Worm (Caenorhabditis elegans) whole organism, L4 larva: ENCODE results near the gene zgpa-1.

ENCODE experiments used
- F26F4.8 ChIP-seq: fragments of 200-800 bp; sonication (Bioruptor generic); conservative IDR thresholded peaks from 2 replicates; pipeline ENCODE4 v1.3.6; 2022; ENCODE audit warnings: missing genetic modification characterization, missing compliant biosample characterization
- F37D6.2 ChIP-seq: sonication (generic microtip); optimal IDR thresholded peaks from 2 replicates; lab custom pipeline; 2016; ENCODE audit warnings: mild to moderate bottlenecking, missing genetic modification characterization, missing compliant biosample characterization
- T20F7.1 ChIP-seq: fragments of 200-800 bp; sonication (Bioruptor generic); optimal IDR thresholded peaks from 2 replicates; lab custom pipeline; 2018; ENCODE audit warnings: mild to moderate bottlenecking, missing genetic modification characterization, missing compliant biosample characterization
- ZK337.2 ChIP-seq: fragments of 200-800 bp; sonication (Bioruptor generic); IDR thresholded peaks from 2 replicates; pipeline ENCODE4 v1.3.6; 2022; ENCODE audit warnings: missing genetic modification reagents, missing genetic modification characterization, missing compliant biosample characterization
- aha-1 ChIP-seq: fragments of 150-350 bp; peaks from one replicate; lab custom pipeline; 2014; ENCODE audit warnings: missing biosample characterization, missing genetic modification characterization
- aly-2 ChIP-seq: sonication (generic microtip); optimal IDR thresholded peaks from 2 replicates; lab custom pipeline; 2018; ENCODE audit warnings: missing biosample characterization, missing genetic modification characterization
- ceh-28 ChIP-seq: fragments of 150-350 bp; optimal IDR thresholded peaks from 2 replicates; lab custom pipeline; 2014; ENCODE audit warnings: missing biosample characterization, missing genetic modification reagents, missing genetic modification characterization
- ceh-62 ChIP-seq: sonication (generic microtip); optimal IDR thresholded peaks from 2 replicates; lab custom pipeline; 2017; ENCODE audit warnings: missing biosample characterization, missing genetic modification characterization
- ceh-82 ChIP-seq: sonication (generic microtip); optimal IDR thresholded peaks from 2 replicates; lab custom pipeline; 2017; ENCODE audit warnings: missing biosample characterization, missing genetic modification characterization
- daf-16 ChIP-seq, 3 experiments: sonication (generic microtip); optimal IDR thresholded peaks; 2 replicates each; lab custom pipeline; 2016 to 2017; ENCODE audit warnings: missing genetic modification characterization in 3 of 3, missing genetic modification reagents in 3 of 3, mild to moderate bottlenecking in 2 of 3, missing compliant biosample characterization in 2 of 3, missing biosample characterization in 1 of 3, moderate library complexity in 1 of 3
- daf-8 ChIP-seq: fragments of 200-800 bp; sonication (Bioruptor generic); IDR thresholded peaks from 2 replicates; pipeline ENCODE4 v1.3.6; 2022; ENCODE audit warnings: missing genetic modification characterization, missing compliant biosample characterization
- dmd-6 ChIP-seq: fragments of 200-800 bp; sonication (Bioruptor generic); IDR thresholded peaks from 2 replicates; pipeline ENCODE4 v1.3.6; 2022; ENCODE audit warnings: missing genetic modification reagents, missing genetic modification characterization, missing compliant biosample characterization
- dmd-9 ChIP-seq: fragments of 200-800 bp; sonication (Bioruptor generic); IDR thresholded peaks from 2 replicates; pipeline ENCODE4 v1.3.6; 2022; ENCODE audit warnings: missing genetic modification reagents, missing genetic modification characterization, missing compliant biosample characterization
- dve-1 ChIP-seq: sonication (generic microtip); optimal IDR thresholded peaks from 2 replicates; lab custom pipeline; 2017; ENCODE audit warnings: antibody characterized with exemption, mild to moderate bottlenecking, missing genetic modification characterization, missing compliant biosample characterization; ENCODE audit not compliant: insufficient read depth
- fos-1 ChIP-seq: fragments of 150-350 bp; optimal IDR thresholded peaks from 2 replicates; lab custom pipeline; 2014; ENCODE audit warnings: missing biosample characterization, missing genetic modification characterization
- gei-8 ChIP-seq: fragments of 200-800 bp; sonication (Bioruptor generic); optimal IDR thresholded peaks from 2 replicates; lab custom pipeline; 2018; ENCODE audit warnings: mild to moderate bottlenecking, missing genetic modification characterization, missing compliant biosample characterization
- hif-1 ChIP-seq, 2 experiments: sonication (generic microtip); optimal IDR thresholded peaks; 2 replicates each; lab custom pipeline; 2016 to 2017; ENCODE audit warnings: missing compliant biosample characterization in 2 of 2, missing genetic modification characterization in 2 of 2, missing genetic modification reagents in 2 of 2, missing genotype in 2 of 2, mild to moderate bottlenecking in 1 of 2
- hlh-11 ChIP-seq: fragments of 200-800 bp; sonication (Bioruptor generic); optimal IDR thresholded peaks from 2 replicates; lab custom pipeline; 2018; ENCODE audit warnings: mild to moderate bottlenecking, missing genetic modification characterization, missing compliant biosample characterization
- hlh-30 ChIP-seq: sonication (generic microtip); optimal IDR thresholded peaks from 2 replicates; lab custom pipeline; 2017; ENCODE audit warnings: antibody characterized with exemption, mild to moderate bottlenecking, missing genetic modification characterization, missing compliant biosample characterization; ENCODE audit not compliant: insufficient read depth
- lin-1 ChIP-seq: fragments of 200-800 bp; sonication (Bioruptor generic); IDR thresholded peaks from 2 replicates; pipeline ENCODE4 v1.3.6; 2022; ENCODE audit warnings: missing genetic modification reagents, missing genetic modification characterization, missing compliant biosample characterization
- lin-29 ChIP-seq: fragments of 200-800 bp; sonication (Bioruptor generic); IDR thresholded peaks from 2 replicates; pipeline ENCODE4 v1.3.6; 2022; ENCODE audit warnings: missing genetic modification reagents, missing genetic modification characterization, missing compliant biosample characterization
- mes-2 ChIP-seq: sonication (generic microtip); optimal IDR thresholded peaks from 2 replicates; lab custom pipeline; 2016; ENCODE audit warnings: missing genotype, mild to moderate bottlenecking, missing genetic modification characterization, missing compliant biosample characterization; ENCODE audit not compliant: poor library complexity, severe bottlenecking
- nhr-10 ChIP-seq: fragments of 150-350 bp; optimal IDR thresholded peaks from 2 replicates; lab custom pipeline; 2014; ENCODE audit warnings: missing biosample characterization, missing genetic modification characterization
- nhr-237 ChIP-seq: sonication (generic microtip); optimal IDR thresholded peaks from 2 replicates; lab custom pipeline; 2017; ENCODE audit warnings: missing biosample characterization, missing genetic modification characterization
- nhr-41 ChIP-seq: fragments of 200-800 bp; sonication (Bioruptor generic); IDR thresholded peaks from 2 replicates; pipeline ENCODE4 v1.3.6; 2022; ENCODE audit warnings: missing genetic modification reagents, missing genetic modification characterization, missing compliant biosample characterization
- nhr-48 ChIP-seq: sonication (generic microtip); optimal IDR thresholded peaks from 2 replicates; lab custom pipeline; 2016; ENCODE audit warnings: mild to moderate bottlenecking, missing genetic modification characterization, missing compliant biosample characterization
- nhr-76 ChIP-seq: fragments of 150-350 bp; optimal IDR thresholded peaks from 2 replicates; lab custom pipeline; 2014; ENCODE audit warnings: missing biosample characterization, missing genetic modification characterization
- nhr-77 ChIP-seq: fragments of 150-350 bp; optimal IDR thresholded peaks from 2 replicates; lab custom pipeline; 2014; ENCODE audit warnings: missing biosample characterization, missing genetic modification characterization
- php-3 ChIP-seq: fragments of 200-800 bp; sonication (Bioruptor generic); IDR thresholded peaks from 2 replicates; pipeline ENCODE4 v1.3.6; 2022; ENCODE audit warnings: missing genetic modification reagents, missing genetic modification characterization, missing compliant biosample characterization
- saeg-2 ChIP-seq: fragments of 200-800 bp; sonication (Bioruptor generic); IDR thresholded peaks from 2 replicates; pipeline ENCODE4 v1.3.6; 2022; ENCODE audit warnings: missing genetic modification reagents, missing genetic modification characterization, missing compliant biosample characterization
- skn-1 ChIP-seq: fragments of 150-350 bp; optimal IDR thresholded peaks from 2 replicates; lab custom pipeline; 2014; ENCODE audit warnings: missing biosample characterization, missing genetic modification characterization
- spr-3 ChIP-seq: fragments of 200-800 bp; sonication (Bioruptor generic); optimal IDR thresholded peaks from 2 replicates; lab custom pipeline; 2018; ENCODE audit warnings: mild to moderate bottlenecking, missing genetic modification characterization, missing compliant biosample characterization
- tag-97 ChIP-seq: fragments of 200-800 bp; sonication (Bioruptor generic); IDR thresholded peaks from 2 replicates; pipeline ENCODE4 v1.3.6; 2022; ENCODE audit warnings: missing genetic modification characterization, missing compliant biosample characterization
- unc-130 ChIP-seq: sonication (generic microtip); optimal IDR thresholded peaks from 2 replicates; lab custom pipeline; 2016; ENCODE audit warnings: missing genetic modification reagents, missing genetic modification characterization, missing compliant biosample characterization
- unc-62 ChIP-seq, 3 experiments: fragments of 150-350 bp in 1 of 3; sonication (generic microtip); optimal IDR thresholded peaks in 2 of 3; peaks in 1 of 3; 1 replicate in 1 of 3; 2 replicates in 2 of 3; lab custom pipeline; 2014 to 2017; ENCODE audit warnings: missing biosample characterization in 3 of 3, missing genetic modification characterization in 3 of 3, missing genetic modification reagents in 3 of 3, missing genotype in 1 of 3
- zfp-2 ChIP-seq: sonication (generic microtip); optimal IDR thresholded peaks from 2 replicates; lab custom pipeline; 2016; ENCODE audit warnings: mild to moderate bottlenecking, missing genetic modification characterization, missing compliant biosample characterization
- zfp-3 ChIP-seq: fragments of 200-800 bp; sonication (Bioruptor generic); conservative IDR thresholded peaks from 2 replicates; pipeline ENCODE4 v1.3.6; 2022; ENCODE audit warnings: missing genetic modification reagents, missing genetic modification characterization, missing compliant biosample characterization
- zip-11 ChIP-seq: fragments of 200-800 bp; sonication (Bioruptor generic); IDR thresholded peaks from 2 replicates; pipeline ENCODE4 v1.3.6; 2022; ENCODE audit warnings: missing genetic modification characterization, missing compliant biosample characterization
- ztf-11 ChIP-seq: fragments of 150-350 bp; optimal IDR thresholded peaks from 2 replicates; lab custom pipeline; 2014; ENCODE audit warnings: missing biosample characterization, missing genetic modification characterization

Gene zgpa-1

DNA sequence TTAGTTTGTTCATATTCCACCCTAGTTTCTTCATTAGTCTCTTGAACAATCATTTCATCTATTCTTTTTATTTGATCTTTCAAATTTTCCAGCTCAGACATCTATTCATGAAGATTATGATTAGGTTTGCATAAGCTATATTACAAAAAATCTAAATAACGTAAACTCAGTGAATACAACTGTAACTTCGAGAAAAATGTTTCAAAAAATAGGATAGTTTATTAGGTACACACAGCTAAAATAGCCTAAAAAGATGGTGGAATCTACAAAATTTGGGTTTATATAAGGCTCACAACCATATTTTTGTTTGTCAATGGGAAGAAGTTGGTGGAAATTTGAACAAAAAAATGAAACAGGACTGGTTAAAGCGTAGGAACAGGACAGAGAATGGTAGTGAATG, at the start of gene zgpa-1:
Gene zgpa-1, minus strand, starts transcription at position 101 of the 400 bp plus-strand sequence.
- TF ChIP-seq php-3 (GFP tag; lab: Robert Waterston, UW) (no peak), nhr-77 (tag; lab: Kevin White, UChicago) (no peak), aha-1 (peak; percentile 88), saeg-2 (GFP tag; lab: Robert Waterston, UW) (no peak), nhr-10 (no peak), dmd-9 (GFP tag; lab: Robert Waterston, UW) (no peak), dve-1 (tag; lab: Kevin White, UChicago) (peak; percentile 2)

DNA sequence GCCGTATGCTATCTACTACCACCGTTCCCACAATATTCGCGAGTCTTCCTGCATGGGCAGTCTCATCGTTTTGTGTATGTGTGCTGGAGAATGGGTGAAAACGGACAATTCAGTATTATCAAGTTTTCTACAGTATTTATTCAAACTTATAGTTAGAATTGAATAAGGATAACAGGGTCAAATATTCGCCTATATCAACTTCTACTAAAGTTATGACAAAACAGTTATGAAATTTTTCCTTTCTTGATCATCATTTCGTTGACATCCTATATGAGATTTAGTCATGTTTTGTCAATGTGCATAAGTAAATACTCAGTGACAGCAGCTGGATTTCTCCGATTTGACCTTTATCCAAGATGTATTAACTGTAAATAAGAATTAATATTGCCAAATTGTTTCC, 38.7 kb upstream of the zgpa-1 start:
- TF ChIP-seq ceh-62 (tag; lab: Kevin White, UChicago): no peak
- TF ChIP-seq zfp-3 (GFP tag; lab: Robert Waterston, UW): no peak
- peak in 1 of 2 experiments; percentile 87 for TF ChIP-seq unc-62 (GFP tag; optimal IDR thresholded peaks at IDR 0.05 in 1 of 2; lab: Kevin White, UChicago)
- TF ChIP-seq unc-62 (tag; optimal IDR thresholded peaks at IDR 0.05; lab: Kevin White, UChicago): no peak
- TF ChIP-seq aha-1: peak; percentile 64

DNA sequence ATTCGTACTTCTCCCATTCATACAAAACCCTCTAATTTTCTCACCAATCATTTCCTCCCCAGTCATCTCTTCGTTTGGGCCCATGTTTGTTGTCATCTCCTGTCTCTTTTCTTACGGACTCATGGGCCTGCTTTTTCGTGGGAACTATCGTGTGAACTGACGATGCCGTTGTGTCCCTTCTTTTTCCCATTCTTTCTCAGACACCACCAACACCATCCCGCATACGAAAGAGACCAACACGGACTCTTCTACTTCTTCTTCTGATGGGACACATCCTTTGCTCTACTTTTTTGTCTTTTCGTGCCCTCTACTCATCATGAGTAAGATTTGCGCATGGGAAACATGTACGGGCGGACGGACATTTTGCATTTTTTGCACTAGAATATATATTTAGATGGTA, 37.7 kb upstream of the zgpa-1 start:
- TF ChIP-seq aha-1 (peak; percentile 89), spr-3 (no peak), F26F4.8 (no peak), ceh-62 (tag; lab: Kevin White, UChicago) (no peak), skn-1 (tag; lab: Kevin White, UChicago) (no peak), gei-8 (GFP tag; lab: Kevin White, UChicago) (no peak)

DNA sequence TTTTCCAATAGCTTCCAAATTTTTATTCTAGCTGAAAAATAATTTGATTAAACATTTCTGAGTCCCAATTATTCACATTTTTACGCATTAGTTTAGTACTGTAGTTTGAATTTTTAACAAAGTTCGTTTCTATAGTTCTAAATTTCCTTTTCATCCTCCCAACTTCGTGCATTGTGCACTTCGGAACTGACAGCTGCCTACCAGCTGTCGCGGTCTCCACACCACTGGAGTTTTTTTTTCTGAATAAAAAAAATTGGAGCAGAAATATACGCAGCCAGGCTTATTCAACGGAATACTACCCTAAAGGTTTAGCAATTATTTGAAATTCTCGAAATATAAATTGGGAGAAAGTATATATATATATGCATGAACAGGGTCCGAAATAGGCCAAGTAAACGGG, 36.6 kb upstream of the zgpa-1 start:
- TF ChIP-seq unc-130 (no peak), saeg-2 (GFP tag; lab: Robert Waterston, UW) (no peak), tag-97 (GFP tag; lab: Robert Waterston, UW) (no peak), gei-8 (GFP tag; lab: Kevin White, UChicago) (no peak), lin-29 (no peak), dmd-6 (no peak), ceh-28 (tag; lab: Kevin White, UChicago) (no peak), unc-62 (GFP tag; optimal IDR thresholded peaks at IDR 0.05 in 1 of 2; lab: Kevin White, UChicago) (peak in 1 of 2 experiments; percentile 29), unc-62 (tag; optimal IDR thresholded peaks at IDR 0.05; lab: Kevin White, UChicago) (no peak)
- TF ChIP-seq, all 104 proteins: peak for 1

DNA sequence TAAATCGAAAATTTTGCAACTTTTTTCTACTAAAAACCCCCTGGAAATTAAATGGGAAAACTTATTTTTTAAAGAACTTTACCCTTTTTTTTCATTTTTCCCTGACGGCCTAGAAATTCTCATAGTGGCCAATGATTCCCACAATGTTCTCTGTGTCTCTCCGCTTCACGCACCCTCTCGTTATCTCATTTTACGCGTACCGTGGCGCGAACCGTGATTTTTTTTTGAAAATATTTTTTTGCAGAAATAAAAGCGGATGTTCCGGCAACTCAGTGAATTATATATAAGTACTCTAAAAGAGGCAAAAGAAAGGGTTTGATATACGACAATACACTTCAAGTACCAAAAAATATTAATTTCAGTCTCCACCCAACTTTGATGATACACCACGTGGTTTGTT, 33.8 kb upstream of the zgpa-1 start, which contains the start of gene C06A6.2:
Gene C06A6.2, plus strand, starts transcription at position 237 of the 400 bp plus-strand sequence.
- TF ChIP-seq hlh-30 (tag; lab: Kevin White, UChicago) (peak; percentile 3), F37D6.2 (tag; lab: Kevin White, UChicago) (no peak), php-3 (GFP tag; lab: Robert Waterston, UW) (no peak), mes-2 (peak; percentile 29)

DNA sequence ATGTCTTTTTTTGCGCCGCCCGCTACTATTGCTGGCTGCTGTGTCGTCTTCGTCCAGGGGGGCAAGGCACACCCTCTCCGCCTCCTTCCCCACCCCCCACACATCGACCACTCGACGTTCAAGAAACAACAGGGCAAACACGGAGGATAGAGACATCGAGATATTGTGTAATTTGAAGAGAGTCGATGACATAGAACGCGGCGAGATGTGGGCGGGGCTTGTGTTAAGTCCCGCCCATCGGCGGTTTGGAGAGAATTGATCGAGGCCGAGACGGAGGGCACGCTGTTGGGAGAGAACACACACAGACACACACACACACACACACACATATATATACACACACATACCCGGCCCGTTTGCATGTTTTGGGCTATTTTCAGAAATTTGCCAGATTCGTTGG, 33.0 kb upstream of the zgpa-1 start:
- TF ChIP-seq nhr-237 (tag; lab: Kevin White, UChicago) (no peak), lin-1 (GFP tag; lab: Robert Waterston, UW) (0 out of 2 replicates have a peak, but pooled peaks have one; percentile 37), ztf-11 (tag; lab: Kevin White, UChicago) (no peak), hif-1 (tag; optimal IDR thresholded peaks at IDR 0.05; lab: Kevin White, UChicago) (peak in 1 of 2 experiments; percentile 60), F26F4.8 (no peak), nhr-48 (tag; lab: Kevin White, UChicago) (peak; percentile 52), ceh-28 (tag; lab: Kevin White, UChicago) (peak; percentile 45), daf-16 (GFP tag; optimal IDR thresholded peaks at IDR 0.05; lab: Kevin White, UChicago) (peak; percentile 25 to 57), daf-16 (tag; optimal IDR thresholded peaks at IDR 0.05; lab: Kevin White, UChicago) (peak; percentile 72), hlh-11 (tag; lab: Kevin White, UChicago) (peak; percentile 92), aly-2 (tag; lab: Kevin White, UChicago) (no peak), unc-62 (GFP tag; optimal IDR thresholded peaks at IDR 0.05 in 1 of 2; lab: Kevin White, UChicago) (peak in 1 of 2 experiments; percentile 72), unc-62 (tag; optimal IDR thresholded peaks at IDR 0.05; lab: Kevin White, UChicago) (no peak), fos-1 (tag; lab: Kevin White, UChicago) (no peak), nhr-10 (no peak), zfp-2 (no peak), daf-8 (no peak), zip-11 (no peak), T20F7.1 (GFP tag; lab: Kevin White, UChicago) (peak; percentile 15), lin-29 (no peak), ceh-82 (no peak), ZK337.2 (GFP tag; lab: Robert Waterston, UW) (0 out of 2 replicates have a peak, but pooled peaks have one; percentile 53), nhr-76 (no peak), nhr-41 (GFP tag; lab: Robert Waterston, UW) (no peak)
